Worm (Caenorhabditis elegans) whole organism, L1 larva: ENCODE results near the gene dhs-30.

Source experiments
- Y116A8C.19 ChIP-seq: sonication (generic microtip); optimal IDR thresholded peaks from 2 replicates; lab custom pipeline; 2016; ENCODE audit warnings: missing compliant biosample characterization, missing genetic modification characterization, borderline replicate concordance
- aly-2 ChIP-seq: fragments of 150-350 bp; optimal IDR thresholded peaks from 2 replicates; lab custom pipeline; 2014; ENCODE audit warnings: missing biosample characterization, missing genetic modification characterization
- blmp-1 ChIP-seq: fragments of 150-350 bp; optimal IDR thresholded peaks from 2 replicates; lab custom pipeline; 2014; ENCODE audit warnings: missing biosample characterization, missing genetic modification characterization
- ceh-88 ChIP-seq: fragments of 200-800 bp; sonication (Bioruptor generic); IDR thresholded peaks from 2 replicates; pipeline ENCODE4 v1.3.6; 2022; ENCODE audit warnings: missing genetic modification characterization, missing compliant biosample characterization
- ces-1 ChIP-seq: fragments of 150-350 bp; optimal IDR thresholded peaks from 2 replicates; lab custom pipeline; 2014; ENCODE audit warnings: missing biosample characterization, missing genetic modification reagents, missing genetic modification characterization
- dpl-1 ChIP-seq, 3 experiments: fragments of 150-350 bp in 2 of 3; sonication (generic microtip) in 1 of 3; optimal IDR thresholded peaks; 2 replicates each; lab custom pipeline; 2014 to 2017; ENCODE audit warnings: missing biosample characterization in 3 of 3, missing genetic modification characterization in 3 of 3, missing genetic modification reagents in 3 of 3
- dsc-1 ChIP-seq: sonication (generic microtip); optimal IDR thresholded peaks from 2 replicates; lab custom pipeline; 2016; ENCODE audit warnings: mild to moderate bottlenecking, missing genetic modification characterization, missing compliant biosample characterization
- efl-3 ChIP-seq: fragments of 200-800 bp; sonication (Bioruptor generic); optimal IDR thresholded peaks from 2 replicates; lab custom pipeline; 2018; ENCODE audit warnings: mild to moderate bottlenecking, missing genetic modification characterization, missing compliant biosample characterization
- egl-13 ChIP-seq: sonication (generic microtip); optimal IDR thresholded peaks from 2 replicates; lab custom pipeline; 2016; ENCODE audit warnings: missing genotype, missing genetic modification reagents, missing genetic modification characterization, missing compliant biosample characterization
- elt-2 ChIP-seq: sonication (generic microtip); optimal IDR thresholded peaks from 2 replicates; lab custom pipeline; 2016; ENCODE audit warnings: missing genetic modification characterization, mild to moderate bottlenecking, inconsistent platforms, missing compliant biosample characterization, missing genetic modification reagents
- ets-5 ChIP-seq: fragments of 200-800 bp; sonication (Bioruptor generic); IDR thresholded peaks from 2 replicates; pipeline ENCODE4 v1.3.6; 2022; ENCODE audit warnings: missing genetic modification characterization, missing compliant biosample characterization
- fkh-10 ChIP-seq: sonication (generic microtip); optimal IDR thresholded peaks from 2 replicates; lab custom pipeline; 2017; ENCODE audit warnings: missing biosample characterization, missing genetic modification reagents, missing genetic modification characterization
- fkh-4 ChIP-seq: sonication (generic microtip); optimal IDR thresholded peaks from 2 replicates; lab custom pipeline; 2016; ENCODE audit warnings: missing compliant biosample characterization, missing genetic modification characterization, borderline replicate concordance
- fos-1 ChIP-seq: fragments of 150-350 bp; optimal IDR thresholded peaks from 2 replicates; lab custom pipeline; 2014; ENCODE audit warnings: missing biosample characterization, missing genetic modification characterization
- hlh-17 ChIP-seq: fragments of 200-800 bp; sonication (Bioruptor generic); optimal IDR thresholded peaks from 2 replicates; lab custom pipeline; 2018; ENCODE audit warnings: missing genetic modification characterization, mild to moderate bottlenecking, missing compliant biosample characterization, moderate library complexity, borderline replicate concordance
- hpl-2 ChIP-seq: fragments of 150-350 bp; optimal IDR thresholded peaks from 2 replicates; lab custom pipeline; 2014; ENCODE audit warnings: missing biosample characterization, missing genetic modification reagents, missing genetic modification characterization
- jun-1 ChIP-seq: fragments of 150-350 bp; optimal IDR thresholded peaks from 2 replicates; lab custom pipeline; 2014; ENCODE audit warnings: missing biosample characterization, missing genetic modification reagents, missing genetic modification characterization
- lin-13 ChIP-seq: fragments of 150-350 bp; optimal IDR thresholded peaks from 2 replicates; lab custom pipeline; 2014; ENCODE audit warnings: missing biosample characterization, missing genetic modification reagents, missing genetic modification characterization
- lin-35 ChIP-seq, 2 experiments: fragments of 150-350 bp; optimal IDR thresholded peaks; 2 replicates each; lab custom pipeline; 2014; ENCODE audit warnings: missing biosample characterization in 2 of 2, missing genetic modification characterization in 2 of 2, missing genetic modification reagents in 2 of 2
- lir-3 ChIP-seq: sonication (generic microtip); optimal IDR thresholded peaks from 2 replicates; lab custom pipeline; 2016; ENCODE audit warnings: mild to moderate bottlenecking, missing genetic modification characterization, moderate library complexity, missing compliant biosample characterization; ENCODE audit not compliant: poor library complexity
- lsy-2 ChIP-seq, 2 experiments: fragments of 150-350 bp; optimal IDR thresholded peaks; 2 replicates each; lab custom pipeline; 2014; ENCODE audit warnings: missing biosample characterization in 2 of 2, missing genetic modification characterization in 2 of 2
- mab-9 ChIP-seq: fragments of 200-800 bp; sonication (Bioruptor generic); IDR thresholded peaks from 2 replicates; pipeline ENCODE4 v1.3.6; 2022; ENCODE audit warnings: missing genetic modification reagents, missing genetic modification characterization, missing compliant biosample characterization
- mep-1 ChIP-seq: fragments of 150-350 bp; optimal IDR thresholded peaks from 2 replicates; lab custom pipeline; 2014; ENCODE audit warnings: missing biosample characterization, missing genetic modification characterization
- nhr-20 ChIP-seq: sonication (generic microtip); optimal IDR thresholded peaks from 2 replicates; lab custom pipeline; 2016; ENCODE audit warnings: mild to moderate bottlenecking, missing genetic modification characterization, missing compliant biosample characterization
- nhr-237 ChIP-seq: fragments of 150-350 bp; optimal IDR thresholded peaks from 2 replicates; lab custom pipeline; 2014; ENCODE audit warnings: missing biosample characterization, missing genetic modification characterization
- nhr-47 ChIP-seq: sonication (generic microtip); optimal IDR thresholded peaks from 2 replicates; lab custom pipeline; 2016; ENCODE audit warnings: mild to moderate bottlenecking, missing genetic modification characterization, moderate library complexity, missing compliant biosample characterization
- nhr-76 ChIP-seq: sonication (generic microtip); optimal IDR thresholded peaks from 2 replicates; lab custom pipeline; 2017; ENCODE audit warnings: missing biosample characterization, missing genetic modification characterization
- nhr-77 ChIP-seq: fragments of 150-350 bp; optimal IDR thresholded peaks from 2 replicates; lab custom pipeline; 2014; ENCODE audit warnings: missing biosample characterization, missing genetic modification characterization
- nhr-84 ChIP-seq: sonication (generic microtip); optimal IDR thresholded peaks from 2 replicates; lab custom pipeline; 2017; ENCODE audit warnings: missing biosample characterization, missing genetic modification characterization
- nhr-85 ChIP-seq: sonication (generic microtip); peaks from one replicate; lab custom pipeline; 2016; ENCODE audit warnings: missing genetic modification characterization, inconsistent platforms, missing compliant biosample characterization
- nhr-90 ChIP-seq: sonication (generic microtip); optimal IDR thresholded peaks from 2 replicates; lab custom pipeline; 2016; ENCODE audit warnings: mild to moderate bottlenecking, missing genetic modification characterization, missing compliant biosample characterization; ENCODE audit not compliant: poor library complexity
- snpc-4 ChIP-seq: fragments of 150-350 bp; optimal IDR thresholded peaks from 2 replicates; lab custom pipeline; 2014; ENCODE audit warnings: missing biosample characterization, missing genetic modification characterization
- sox-4 ChIP-seq: sonication (generic microtip); optimal IDR thresholded peaks from 2 replicates; lab custom pipeline; 2016; ENCODE audit warnings: missing genetic modification characterization, missing compliant biosample characterization
- unc-30 ChIP-seq: sonication (generic microtip); optimal IDR thresholded peaks from 2 replicates; lab custom pipeline; 2017; ENCODE audit warnings: missing biosample characterization, missing genetic modification characterization
- xbp-1 ChIP-seq: sonication (generic microtip); optimal IDR thresholded peaks from 2 replicates; lab custom pipeline; 2016; ENCODE audit warnings: missing genetic modification characterization, missing compliant biosample characterization
- zag-1 ChIP-seq: fragments of 150-350 bp; optimal IDR thresholded peaks from 2 replicates; lab custom pipeline; 2014; ENCODE audit warnings: missing biosample characterization, missing genetic modification characterization
- zip-4 ChIP-seq: fragments of 200-800 bp; sonication (Bioruptor generic); optimal IDR thresholded peaks from 2 replicates; lab custom pipeline; 2018; ENCODE audit warnings: mild to moderate bottlenecking, missing genetic modification characterization, moderate library complexity, missing compliant biosample characterization
- ztf-4 ChIP-seq: fragments of 150-350 bp; optimal IDR thresholded peaks from 2 replicates; lab custom pipeline; 2014; ENCODE audit warnings: missing biosample characterization, missing genetic modification characterization

Gene dhs-30

DNA sequence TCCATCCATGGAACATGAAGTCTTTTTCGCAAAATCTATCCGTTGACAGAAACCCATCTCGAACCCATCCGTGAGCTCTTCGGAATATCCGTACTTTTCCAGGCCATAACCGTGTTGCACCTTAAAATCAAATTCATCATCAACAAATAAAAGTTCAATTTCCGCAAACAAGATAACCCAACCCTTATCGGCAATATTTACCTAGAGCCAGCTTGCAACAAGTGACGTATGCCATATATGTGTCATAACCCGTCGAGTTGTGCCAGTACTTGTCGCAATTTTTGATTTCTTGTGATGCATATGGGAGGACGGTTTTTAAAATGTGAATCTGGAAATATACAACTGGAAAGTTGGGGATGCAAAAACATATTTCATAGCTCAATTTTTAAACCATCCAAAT, 29.8 kb downstream of the dhs-30 start:
- TF ChIP-seq nhr-47 (tag; lab: Kevin White, UChicago) (no peak), sox-4 (no peak), nhr-77 (no peak), lin-13 (GFP tag; lab: Kevin White, UChicago) (no peak), jun-1 (tag; lab: Kevin White, UChicago) (no peak), nhr-76 (no peak), ets-5 (GFP tag; lab: Robert Waterston, UW) (no peak), nhr-90 (tag; lab: Kevin White, UChicago) (no peak), hpl-2 (GFP tag; lab: Kevin White, UChicago) (no peak), dsc-1 (no peak), lsy-2 (tag; optimal IDR thresholded peaks at IDR 0.05; lab: Kevin White, UChicago) (no peak), zip-4 (GFP tag; lab: Kevin White, UChicago) (no peak), Y116A8C.19 (tag; lab: Kevin White, UChicago) (no peak), snpc-4 (no peak), fkh-4 (tag; lab: Kevin White, UChicago) (no peak), aly-2 (no peak), fkh-10 (no peak), fos-1 (tag; lab: Kevin White, UChicago) (no peak), xbp-1 (tag; lab: Kevin White, UChicago) (no peak)

- TF ChIP-seq unc-30 (tag; lab: Kevin White, UChicago) = no peak
- TF ChIP-seq nhr-90 (tag; lab: Kevin White, UChicago) = no peak
These were observed 32.2 kb downstream of the dhs-30 start for ce11 chrX:17203399-17203798.

DNA sequence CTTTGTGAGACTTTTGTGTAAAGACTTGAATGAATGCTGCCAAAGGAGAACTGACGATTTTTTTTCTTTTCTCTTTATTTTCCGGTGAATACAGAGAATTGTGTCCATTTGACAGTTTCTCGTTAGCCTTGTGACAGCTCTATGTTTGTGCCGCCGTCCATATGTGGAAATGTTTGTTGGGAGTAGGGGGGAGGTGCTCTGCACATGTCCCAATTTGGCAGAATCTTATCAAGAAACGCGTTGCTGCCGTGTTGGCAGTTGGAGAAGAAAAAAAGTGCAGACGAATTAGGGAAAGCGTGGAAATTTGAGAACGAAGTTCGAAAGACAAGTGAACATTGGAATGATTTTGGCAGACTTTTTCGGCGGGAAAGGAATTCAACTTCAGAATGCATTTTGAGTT, 37.8 kb downstream of the dhs-30 start:
- no peak for TF ChIP-seq dpl-1 (GFP tag; optimal IDR thresholded peaks at IDR 0.05; lab: Kevin White, UChicago)
- no peak for TF ChIP-seq snpc-4
- TF ChIP-seq mab-9 (GFP tag; lab: Robert Waterston, UW) = no peak
- no peak for TF ChIP-seq nhr-85 (tag; lab: Kevin White, UChicago)
- no peak for TF ChIP-seq hlh-17
- TF ChIP-seq hpl-2 (GFP tag; lab: Kevin White, UChicago) = no peak
- TF ChIP-seq nhr-237 (tag; lab: Kevin White, UChicago) = no peak
- no peak for TF ChIP-seq ets-5 (GFP tag; lab: Robert Waterston, UW)
- TF ChIP-seq ces-1 (GFP tag; lab: Kevin White, UChicago) = no peak
- TF ChIP-seq efl-3 (GFP tag; lab: Kevin White, UChicago) = no peak
- no peak for TF ChIP-seq egl-13 (tag; lab: Kevin White, UChicago)
- no peak for TF ChIP-seq nhr-76
- no peak for TF ChIP-seq blmp-1 (tag; lab: Kevin White, UChicago)
- no peak for TF ChIP-seq ceh-88 (GFP tag; lab: Robert Waterston, UW)
- no peak for TF ChIP-seq nhr-84 (tag; lab: Kevin White, UChicago)
- TF ChIP-seq mep-1 (tag; lab: Kevin White, UChicago) = no peak
- no peak for TF ChIP-seq lir-3 (tag; lab: Kevin White, UChicago)
- TF ChIP-seq zag-1 (tag; lab: Kevin White, UChicago) = no peak
- TF ChIP-seq lin-35 (GFP tag; optimal IDR thresholded peaks at IDR 0.05; lab: Kevin White, UChicago) = no peak
- TF ChIP-seq, all 84 proteins: peak for 0

- TF ChIP-seq ztf-4 (tag; lab: Kevin White, UChicago) (no peak), elt-2 (tag; lab: Kevin White, UChicago) (peak; percentile 0), nhr-20 (no peak)
These were observed 40.6 kb downstream of the dhs-30 start, which contains the start of gene B0302.5 for ce11 chrX:17195080-17195479. B0302.5 (minus strand) TSS chrX:17195137.
